Fruit fly (Drosophila melanogaster) whole organism, embryonic: ENCODE results near the gene Tep4.

Experiments used
- Bdp1 ChIP-seq: fragments of 200-800 bp; sonication (Bioruptor generic); optimal IDR thresholded peaks from 3 replicates; lab custom pipeline; 2016; ENCODE audit warnings: missing biosample characterization, missing genetic modification characterization
- CG1024 ChIP-seq: fragments of 200-800 bp; sonication (Bioruptor generic); IDR thresholded peaks from 2 replicates; pipeline ENCODE4 v1.3.6; 2022; ENCODE audit warnings: missing biosample characterization, missing genetic modification characterization
- CG12236 ChIP-seq: fragments of 200-800 bp; sonication (Bioruptor generic); optimal IDR thresholded peaks from 2 replicates; lab custom pipeline; 2016; ENCODE audit warnings: missing biosample characterization, missing genetic modification characterization
- CG17829 ChIP-seq: fragments of 200-800 bp; optimal IDR thresholded peaks from 2 replicates; lab custom pipeline; 2019; ENCODE audit warnings: missing biosample characterization, mild to moderate bottlenecking, missing genetic modification characterization, moderate library complexity
- CG2116 ChIP-seq: fragments of 200-800 bp; sonication (Bioruptor generic); optimal IDR thresholded peaks from 3 replicates; lab custom pipeline; 2018; ENCODE audit warnings: missing biosample characterization, mild to moderate bottlenecking, missing genetic modification characterization
- CG2202 ChIP-seq: fragments of 200-800 bp; sonication (Bioruptor generic); optimal IDR thresholded peaks from 2 replicates; lab custom pipeline; 2018; ENCODE audit warnings: missing biosample characterization, mild to moderate bottlenecking, missing genetic modification characterization
- CG34376 ChIP-seq: fragments of 200-800 bp; sonication (Bioruptor generic); optimal IDR thresholded peaks from 2 replicates; lab custom pipeline; 2018; ENCODE audit warnings: missing biosample characterization, mild to moderate bottlenecking, missing genetic modification characterization
- CG4282 ChIP-seq: fragments of 200-800 bp; sonication (Bioruptor generic); optimal IDR thresholded peaks from 2 replicates; lab custom pipeline; 2016; ENCODE audit warnings: missing biosample characterization, missing genetic modification characterization
- CG4404 ChIP-seq: fragments of 200-800 bp; sonication (Bioruptor generic); IDR thresholded peaks from 2 replicates; pipeline ENCODE4 v1.3.6; 2022; ENCODE audit warnings: missing biosample characterization, missing genetic modification characterization
- CG6689 ChIP-seq: fragments of 200-800 bp; sonication (Bioruptor generic); IDR thresholded peaks from 2 replicates; pipeline ENCODE4 v1.3.6; 2022; ENCODE audit warnings: missing biosample characterization, missing genetic modification characterization
- CG6813 ChIP-seq: fragments of 200-800 bp; sonication (Bioruptor generic); optimal IDR thresholded peaks from 2 replicates; lab custom pipeline; 2017; ENCODE audit warnings: missing biosample characterization, missing genetic modification characterization, mild to moderate bottlenecking, moderate library complexity, missing genetic modification reagents
- CG7786 ChIP-seq: fragments of 200-800 bp; sonication (Bioruptor generic); optimal IDR thresholded peaks from 2 replicates; lab custom pipeline; 2016; ENCODE audit warnings: missing biosample characterization, missing genetic modification characterization
- CG7928 ChIP-seq: fragments of 200-800 bp; sonication (Bioruptor generic); optimal IDR thresholded peaks from 2 replicates; lab custom pipeline; 2017; ENCODE audit warnings: missing biosample characterization, mild to moderate bottlenecking, missing genetic modification characterization
- CG7963 ChIP-seq: fragments of 200-800 bp; sonication (Bioruptor generic); IDR thresholded peaks from 3 replicates; pipeline ENCODE4 v1.3.6; 2022; ENCODE audit warnings: missing biosample characterization, missing genetic modification characterization; ENCODE audit not compliant: partially characterized antibody
- CG9817 ChIP-seq: fragments of 200-800 bp; sonication (Bioruptor generic); optimal IDR thresholded peaks from 2 replicates; lab custom pipeline; 2018; ENCODE audit warnings: missing biosample characterization, mild to moderate bottlenecking, missing genetic modification characterization, moderate library complexity
- CTCF ChIP-seq: fragments of 200-800 bp; sonication (Bioruptor generic); optimal IDR thresholded peaks from 2 replicates; lab custom pipeline; 2017; ENCODE audit warnings: missing biosample characterization, mild to moderate bottlenecking, missing genetic modification characterization, moderate library complexity
- CoRest ChIP-seq: fragments of 200-800 bp; sonication (Bioruptor generic); optimal IDR thresholded peaks from 3 replicates; lab custom pipeline; 2018; ENCODE audit warnings: missing biosample characterization, mild to moderate bottlenecking, missing genetic modification characterization, moderate library complexity
- Dek ChIP-seq: fragments of 200-800 bp; sonication (Bioruptor generic); optimal IDR thresholded peaks from 3 replicates; lab custom pipeline; 2019; ENCODE audit warnings: missing biosample characterization, mild to moderate bottlenecking, missing genetic modification characterization, moderate library complexity
- Dref ChIP-seq: fragments of 200-800 bp; sonication (Bioruptor generic); IDR thresholded peaks from 2 replicates; pipeline ENCODE4 v1.3.6; 2022; ENCODE audit warnings: missing biosample characterization, missing genetic modification characterization
- Drgx ChIP-seq: fragments of 200-800 bp; sonication (Bioruptor generic); IDR thresholded peaks from 2 replicates; pipeline ENCODE4 v1.3.6; 2022; ENCODE audit warnings: missing biosample characterization, missing genetic modification characterization
- Fer2 ChIP-seq: fragments of 200-800 bp; sonication (Bioruptor generic); optimal IDR thresholded peaks from 2 replicates; lab custom pipeline; 2018; ENCODE audit warnings: missing biosample characterization, mild to moderate bottlenecking, missing genetic modification characterization, moderate library complexity
- Hr78 ChIP-seq, 2 experiments: fragments of 200-800 bp in 1 of 2; fragments of >200 bp in 1 of 2; sonication (Bioruptor generic) in 1 of 2; optimal IDR thresholded peaks; 2 replicates each; lab custom pipeline; 2017 to 2019; ENCODE audit warnings: missing biosample characterization in 2 of 2, missing genetic modification characterization in 2 of 2, mild to moderate bottlenecking in 1 of 2, moderate library complexity in 1 of 2
- Myb ChIP-seq: fragments of 200-800 bp; sonication (Bioruptor generic); optimal IDR thresholded peaks from 2 replicates; lab custom pipeline; 2016; ENCODE audit warnings: missing biosample characterization, missing genetic modification characterization
- Opbp ChIP-seq: fragments of 200-800 bp; sonication (Bioruptor generic); IDR thresholded peaks from 3 replicates; pipeline ENCODE4 v1.3.6; 2022; ENCODE audit warnings: missing biosample characterization, missing genetic modification characterization; ENCODE audit not compliant: partially characterized antibody
- Rfx ChIP-seq: fragments of 200-800 bp; sonication (Bioruptor generic); IDR thresholded peaks from 2 replicates; pipeline ENCODE4 v1.3.6; 2022; ENCODE audit warnings: missing biosample characterization, missing genetic modification characterization
- Spps ChIP-seq: fragments of 200-800 bp; sonication (Bioruptor generic); optimal IDR thresholded peaks from 2 replicates; lab custom pipeline; 2018; ENCODE audit warnings: missing biosample characterization, mild to moderate bottlenecking, missing genetic modification characterization
- bbx ChIP-seq: fragments of 200-800 bp; sonication (Bioruptor generic); IDR thresholded peaks from 2 replicates; pipeline ENCODE4 v1.3.6; 2022; ENCODE audit warnings: missing biosample characterization, missing genetic modification characterization; ENCODE audit not compliant: partially characterized antibody
- bowl ChIP-seq: fragments of 200-800 bp; sonication (Bioruptor generic); IDR thresholded peaks from 2 replicates; pipeline ENCODE4 v1.3.6; 2022; ENCODE audit warnings: missing biosample characterization, missing genetic modification characterization
- croc ChIP-seq: fragments of 200-800 bp; sonication (Bioruptor generic); conservative IDR thresholded peaks from 3 replicates; pipeline ENCODE4 v1.3.6; 2022; ENCODE audit warnings: missing biosample characterization, missing genetic modification characterization
- crol ChIP-seq: fragments of 200-800 bp; sonication (Bioruptor generic); IDR thresholded peaks from 2 replicates; pipeline ENCODE4 v1.3.6; 2022; ENCODE audit warnings: missing biosample characterization, missing genetic modification characterization
- crp ChIP-seq, 2 experiments: fragments of 200-800 bp; sonication (Bioruptor generic); optimal IDR thresholded peaks; 2 replicates in 1 of 2; 3 replicates in 1 of 2; lab custom pipeline; 2017; ENCODE audit warnings: missing biosample characterization in 2 of 2, missing genetic modification characterization in 2 of 2, mild to moderate bottlenecking in 1 of 2, moderate library complexity in 1 of 2
- emc ChIP-seq: fragments of 200-800 bp; sonication (Bioruptor generic); optimal IDR thresholded peaks from 2 replicates; lab custom pipeline; 2016; ENCODE audit warnings: missing biosample characterization, missing genetic modification characterization
- gfzf ChIP-seq: fragments of 200-800 bp; sonication (Bioruptor generic); optimal IDR thresholded peaks from 2 replicates; lab custom pipeline; 2016; ENCODE audit warnings: missing biosample characterization, mild to moderate bottlenecking, missing genetic modification characterization, moderate library complexity
- grau ChIP-seq: fragments of 200-800 bp; optimal IDR thresholded peaks from 3 replicates; lab custom pipeline; 2019; ENCODE audit warnings: missing biosample characterization, mild to moderate bottlenecking, missing genetic modification characterization, moderate library complexity
- hb ChIP-seq: fragments of 200-800 bp; sonication (Bioruptor generic); IDR thresholded peaks from 3 replicates; pipeline ENCODE4 v1.3.6; 2022; ENCODE audit warnings: missing biosample characterization, missing genetic modification characterization; ENCODE audit not compliant: partially characterized antibody
- her ChIP-seq: fragments of 200-800 bp; sonication (Bioruptor generic); optimal IDR thresholded peaks from 2 replicates; lab custom pipeline; 2016; ENCODE audit warnings: missing biosample characterization, missing genetic modification characterization
- ind ChIP-seq: fragments of 200-800 bp; sonication (Bioruptor generic); optimal IDR thresholded peaks from 3 replicates; lab custom pipeline; 2016; ENCODE audit warnings: missing biosample characterization, missing genetic modification characterization
- jumu ChIP-seq: fragments of 200-800 bp; sonication (Bioruptor generic); optimal IDR thresholded peaks from 3 replicates; lab custom pipeline; 2016; ENCODE audit warnings: missing biosample characterization, missing genetic modification characterization
- ken ChIP-seq: fragments of 200-800 bp; sonication (Bioruptor generic); IDR thresholded peaks from 3 replicates; pipeline ENCODE4 v1.3.6; 2022; ENCODE audit warnings: missing biosample characterization, missing genetic modification characterization
- kni ChIP-seq: fragments of 200-800 bp; sonication (Bioruptor generic); optimal IDR thresholded peaks from 3 replicates; lab custom pipeline; 2017; ENCODE audit warnings: mild to moderate bottlenecking, missing biosample characterization, missing genetic modification reagents, missing genetic modification characterization
- knrl ChIP-seq: fragments of 200-800 bp; sonication (Bioruptor generic); IDR thresholded peaks from 3 replicates; pipeline ENCODE4 v1.3.6; 2022; ENCODE audit warnings: missing biosample characterization, missing genetic modification characterization; ENCODE audit not compliant: partially characterized antibody
- lilli ChIP-seq: fragments of 200-800 bp; sonication (Bioruptor generic); optimal IDR thresholded peaks from 3 replicates; lab custom pipeline; 2016; ENCODE audit warnings: missing biosample characterization, missing genetic modification characterization
- maf-S ChIP-seq: fragments of 200-800 bp; sonication (Bioruptor generic); optimal IDR thresholded peaks from 2 replicates; lab custom pipeline; 2016; ENCODE audit warnings: missing biosample characterization, missing genetic modification characterization
- odd ChIP-seq: fragments of 200-800 bp; sonication (Bioruptor generic); optimal IDR thresholded peaks from 2 replicates; lab custom pipeline; 2017; ENCODE audit warnings: missing biosample characterization, mild to moderate bottlenecking, missing genetic modification characterization
- row ChIP-seq: fragments of 200-800 bp; sonication (Bioruptor generic); IDR thresholded peaks from 3 replicates; pipeline ENCODE4 v1.3.6; 2022; ENCODE audit warnings: missing biosample characterization, missing genetic modification characterization
- sim ChIP-seq: fragments of 200-800 bp; sonication (Bioruptor generic); IDR thresholded peaks from 2 replicates; pipeline ENCODE4 v1.3.6; 2022; ENCODE audit warnings: missing biosample characterization, missing genetic modification characterization
- stwl ChIP-seq: fragments of 200-800 bp; sonication (Bioruptor generic); optimal IDR thresholded peaks from 3 replicates; lab custom pipeline; 2018; ENCODE audit warnings: missing biosample characterization, mild to moderate bottlenecking, missing genetic modification characterization, moderate library complexity
- tgo ChIP-seq: fragments of 200-800 bp; sonication (Bioruptor generic); IDR thresholded peaks from 3 replicates; pipeline ENCODE4 v1.3.6; 2022; ENCODE audit warnings: missing biosample characterization, missing genetic modification characterization
- trem ChIP-seq: fragments of 200-800 bp; optimal IDR thresholded peaks from 3 replicates; lab custom pipeline; 2019; ENCODE audit warnings: missing biosample characterization, mild to moderate bottlenecking, missing genetic modification characterization, moderate library complexity
- tx ChIP-seq: fragments of 200-800 bp; sonication (Bioruptor generic); optimal IDR thresholded peaks from 2 replicates; lab custom pipeline; 2016; ENCODE audit warnings: missing biosample characterization, missing genetic modification characterization
- zfh1 ChIP-seq: fragments of 200-800 bp; sonication (Bioruptor generic); IDR thresholded peaks from 3 replicates; pipeline ENCODE4 v1.3.6; 2022; ENCODE audit warnings: missing biosample characterization, missing genetic modification characterization

Tep4 gene

DNA sequence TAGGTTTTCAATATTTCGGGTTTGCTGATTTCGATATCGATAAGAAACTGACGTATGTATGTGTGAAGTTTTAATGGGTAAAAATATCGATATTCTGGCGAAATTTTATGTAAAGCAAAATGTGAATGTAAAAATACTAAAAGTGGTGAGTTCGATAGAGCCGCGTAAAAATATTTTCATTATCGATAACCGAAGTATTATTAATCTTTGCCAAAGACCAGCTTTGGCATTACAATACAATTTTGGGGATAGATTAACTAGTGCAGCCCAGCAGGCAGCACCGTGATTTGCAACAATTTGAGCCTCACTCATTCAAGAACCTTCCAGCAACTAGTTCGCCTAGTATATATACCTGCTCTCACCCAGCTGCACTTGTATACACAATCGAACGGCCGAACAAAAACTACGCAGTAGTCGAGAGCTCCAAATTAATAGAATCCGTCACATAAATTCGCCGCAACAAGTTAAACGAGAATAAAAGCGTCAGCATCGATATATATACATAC, 6.0 kb upstream of the Tep4 start (continued):
- no peak for TF ChIP-seq ken
- no peak for TF ChIP-seq Hr78 (GFP tag; optimal IDR thresholded peaks at IDR 0.05; lab: Kevin White, UChicago)
- no peak for TF ChIP-seq croc (GFP tag; lab: Robert Waterston, UW)
- TF ChIP-seq trem: peak; percentile 49
- no peak for TF ChIP-seq CG7928 (GFP tag; lab: Kevin White, UChicago)
- no peak for TF ChIP-seq CG9817 (tag; lab: Kevin White, UChicago)
- no peak for TF ChIP-seq ind
- TF ChIP-seq Spps (tag; lab: Kevin White, UChicago): no peak
- no peak for TF ChIP-seq bowl (GFP tag; lab: Robert Waterston, UW)
- no peak for TF ChIP-seq CG2202 (tag; lab: Kevin White, UChicago)
- peak; percentile 34 for TF ChIP-seq CoRest (tag; lab: Kevin White, UChicago)
- peak; percentile 90 for TF ChIP-seq CG7963 (GFP tag; lab: Robert Waterston, UW)
- TF ChIP-seq sim (GFP tag; lab: Robert Waterston, UW): no peak
- TF ChIP-seq tx (GFP tag; lab: Kevin White, UChicago): no peak
- no peak for TF ChIP-seq Dek (tag; lab: Kevin White, UChicago)
- TF ChIP-seq tgo (GFP tag; lab: Robert Waterston, UW): no peak
- TF ChIP-seq CTCF (GFP tag; lab: Kevin White, UChicago): no peak
- TF ChIP-seq CG6813 (GFP tag; lab: Kevin White, UChicago): no peak
- TF ChIP-seq Fer2 (tag; lab: Kevin White, UChicago): no peak
- peak; percentile 96 for TF ChIP-seq stwl (tag; lab: Kevin White, UChicago)
- peak in 1 of 2 experiments; percentile 44 for TF ChIP-seq crp (GFP tag; optimal IDR thresholded peaks at IDR 0.05; lab: Kevin White, UChicago)
- no peak for TF ChIP-seq CG12236 (GFP tag; lab: Kevin White, UChicago)
- no peak for TF ChIP-seq kni (GFP tag; lab: Kevin White, UChicago)
- TF ChIP-seq CG17829 (tag; lab: Kevin White, UChicago): peak; percentile 33
- TF ChIP-seq hb (GFP tag; lab: Robert Waterston, UW): peak; percentile 82; the same call in 1 of the 3 replicates
- TF ChIP-seq CG4282 (GFP tag; lab: Kevin White, UChicago): no peak
- TF ChIP-seq grau (tag; lab: Kevin White, UChicago): peak; percentile 6
- peak; percentile 78 for TF ChIP-seq CG2116
- TF ChIP-seq Myb (GFP tag; lab: Kevin White, UChicago): peak; percentile 70
- no peak for TF ChIP-seq her (GFP tag; lab: Kevin White, UChicago)
- TF ChIP-seq Opbp: peak; percentile 83; the same call in 2 of the 3 replicates
- TF ChIP-seq gfzf (GFP tag; lab: Kevin White, UChicago): peak; percentile 45
- TF ChIP-seq CG1024 (GFP tag; lab: Robert Waterston, UW): no peak
- TF ChIP-seq odd (GFP tag; lab: Kevin White, UChicago): no peak
- peak; percentile 30 for TF ChIP-seq CG34376 (GFP tag; lab: Kevin White, UChicago)
- no peak for TF ChIP-seq maf-S (GFP tag; lab: Kevin White, UChicago)
- TF ChIP-seq knrl (GFP tag; lab: Robert Waterston, UW): peak; percentile 77
- TF ChIP-seq zfh1: no peak
- TF ChIP-seq Dref (GFP tag; lab: Robert Waterston, UW): peak; percentile 92
- TF ChIP-seq emc: no peak
- peak; percentile 88 for TF ChIP-seq bbx
- no peak for TF ChIP-seq lilli (GFP tag; lab: Kevin White, UChicago)
- TF ChIP-seq Rfx: 0 out of 2 replicates have a peak, but pooled peaks have one; percentile 7
- no peak for TF ChIP-seq CG4404 (GFP tag; lab: Robert Waterston, UW)
- no peak for TF ChIP-seq crol (GFP tag; lab: Robert Waterston, UW)
- TF ChIP-seq Bdp1 (GFP tag; lab: Kevin White, UChicago): no peak
- no peak for TF ChIP-seq jumu (GFP tag; lab: Kevin White, UChicago)
- TF ChIP-seq row: no peak
- TF ChIP-seq CG6689 (GFP tag; lab: Robert Waterston, UW): no peak
- no peak for TF ChIP-seq CG7786 (GFP tag; lab: Kevin White, UChicago)
- no peak for TF ChIP-seq Drgx
